Worm (Caenorhabditis elegans): Measurements from ENCODE around the gene rrf-3.

The rrf-3 gene

DNA sequence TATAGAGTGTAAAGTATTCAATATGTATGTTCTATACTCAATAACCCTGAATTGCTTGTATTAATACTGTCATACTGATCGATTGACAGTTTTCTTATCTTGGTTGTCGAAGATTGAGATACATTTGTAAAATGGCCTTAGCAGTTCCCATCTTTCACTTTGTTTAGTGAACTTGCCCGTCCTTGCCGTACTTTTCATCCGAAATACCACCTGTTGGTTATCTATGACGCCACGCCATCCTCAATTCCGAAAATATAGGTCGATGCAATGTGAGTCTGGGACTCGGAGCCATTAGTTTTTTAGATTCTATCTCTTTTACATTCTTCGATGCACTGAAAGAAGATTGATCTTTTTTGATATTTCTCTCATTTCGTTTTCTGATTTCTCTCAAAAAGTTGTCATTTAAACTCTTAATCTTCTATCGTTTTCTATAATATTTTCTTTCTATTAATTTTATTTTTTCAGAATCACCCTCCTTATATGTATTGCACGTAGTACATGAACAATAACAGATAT, 32.7 kb upstream of the rrf-3 start, which contains the start of gene ulp-4:
Gene ulp-4, plus strand, starts transcription at position 466 of the 516 bp plus-strand sequence.
- TF ChIP-seq ahr-1 (tag; optimal IDR thresholded peaks at IDR 0.05) (no peak), sdc-2 (tag; optimal IDR thresholded peaks at IDR 0.05) (no peak), odd-2 (tag; optimal IDR thresholded peaks at IDR 0.05) (no peak), dve-1 (tag; optimal IDR thresholded peaks at IDR 0.05) (no peak), hlh-13 (GFP tag; optimal IDR thresholded peaks at IDR 0.05) (no peak), gmeb-2 (tag; optimal IDR thresholded peaks at IDR 0.05) (no peak), sox-2 (GFP tag; IDR thresholded peaks at IDR 0.05) (no peak), mec-3 (tag; optimal IDR thresholded peaks at IDR 0.05; ENCODE audit: borderline replicate concordance) (no peak), ceh-14 (tag; optimal IDR thresholded peaks at IDR 0.05) (no peak), che-1 (tag; optimal IDR thresholded peaks at IDR 0.05) (no peak), pros-1 (tag; optimal IDR thresholded peaks at IDR 0.05) (no peak)

DNA sequence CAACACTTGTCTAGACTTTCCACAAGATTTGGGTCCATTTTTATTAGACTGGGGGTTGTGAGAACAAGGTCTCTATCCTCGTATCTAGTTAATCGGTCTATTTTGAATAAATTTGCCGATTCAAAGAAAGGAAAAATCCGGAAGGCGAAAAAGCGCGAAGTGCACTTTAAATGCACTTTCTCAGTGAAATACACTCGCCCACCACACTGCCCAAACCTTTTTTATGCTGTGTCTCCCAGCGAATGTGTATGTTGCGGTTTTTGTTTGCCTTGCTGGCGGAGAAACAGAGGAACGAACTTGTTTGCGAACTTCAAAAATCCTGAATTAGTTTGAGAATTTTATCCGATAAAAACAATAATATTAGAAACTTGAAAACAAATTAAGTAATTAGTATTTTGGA, 31.5 kb upstream of the rrf-3 start:
- TF ChIP-seq nfya-1 (tag; optimal IDR thresholded peaks at IDR 0.05): no peak
- peak; percentile 4 for TF ChIP-seq ref-2 (tag; optimal IDR thresholded peaks at IDR 0.05)

DNA sequence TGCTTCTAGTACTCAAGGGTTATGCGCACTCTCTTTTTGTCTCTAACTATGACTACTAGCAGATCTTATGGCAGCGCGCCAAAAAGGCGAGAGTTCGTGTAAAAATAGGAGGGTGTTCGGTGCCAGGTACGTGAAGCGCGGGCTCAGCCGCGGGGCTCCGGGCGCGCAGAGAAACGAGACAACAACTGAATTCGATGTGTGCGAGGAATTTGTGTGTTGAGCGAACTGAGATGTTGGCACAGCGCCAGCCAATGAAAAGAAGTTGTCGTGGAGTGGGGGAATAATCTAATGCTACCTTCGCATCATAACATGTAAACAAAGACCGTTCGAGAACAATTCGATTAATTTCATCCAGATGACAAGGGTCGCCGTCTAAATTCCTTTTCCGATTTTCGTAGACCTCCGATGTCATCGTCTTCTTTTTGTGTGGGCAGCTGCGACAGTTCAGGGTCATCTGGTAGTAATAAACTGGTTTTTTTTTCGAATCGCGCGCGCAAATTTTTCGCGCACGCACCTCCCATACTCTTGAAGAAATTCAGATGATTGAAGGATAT, 30.8 kb upstream of the rrf-3 start:
- TF ChIP-seq ceh-6 (GFP tag; optimal IDR thresholded peaks at IDR 0.05) (peak; percentile 35), elt-4 (tag; optimal IDR thresholded peaks at IDR 0.05) (peak; percentile 43), sox-2 (GFP tag; IDR thresholded peaks at IDR 0.05) (no peak), nfya-1 (tag; optimal IDR thresholded peaks at IDR 0.05) (peak; percentile 16), fkh-6 (tag; optimal IDR thresholded peaks at IDR 0.05) (peak; percentile 3), ceh-18 (tag; optimal IDR thresholded peaks at IDR 0.05) (peak; percentile 5), gmeb-2 (tag; optimal IDR thresholded peaks at IDR 0.05) (no peak), ceh-9 (tag; optimal IDR thresholded peaks at IDR 0.05) (no peak), unc-42 (tag; optimal IDR thresholded peaks at IDR 0.05) (peak; percentile 8)

DNA sequence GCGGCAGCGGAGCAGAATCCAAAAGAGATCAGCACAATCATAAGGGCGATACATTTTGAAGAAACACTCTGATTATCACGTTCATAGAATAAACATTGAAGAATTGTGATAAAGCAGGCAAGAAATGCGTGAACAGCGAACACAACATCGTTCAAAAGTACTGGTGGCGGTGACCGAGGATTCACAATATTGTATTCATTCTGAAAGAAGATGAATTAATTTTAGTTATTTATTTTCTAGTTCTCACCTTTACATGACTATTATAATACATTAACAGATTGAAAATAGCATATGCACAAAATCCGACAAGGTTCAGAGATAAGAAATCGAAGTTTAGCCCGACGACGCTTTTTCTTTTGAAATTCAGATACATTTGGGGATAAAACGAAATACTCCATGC, 26.3 kb upstream of the rrf-3 start:
- TF ChIP-seq che-1 (tag; optimal IDR thresholded peaks at IDR 0.05) (no peak), zip-5 (tag; optimal IDR thresholded peaks at IDR 0.05) (no peak), ceh-30 (tag; optimal IDR thresholded peaks at IDR 0.05) (no peak), madf-2 (tag; optimal IDR thresholded peaks at IDR 0.05) (no peak), pha-2 (tag; optimal IDR thresholded peaks at IDR 0.05) (no peak), pros-1 (tag; optimal IDR thresholded peaks at IDR 0.05) (no peak), fax-1 (tag; optimal IDR thresholded peaks at IDR 0.05) (no peak)

DNA sequence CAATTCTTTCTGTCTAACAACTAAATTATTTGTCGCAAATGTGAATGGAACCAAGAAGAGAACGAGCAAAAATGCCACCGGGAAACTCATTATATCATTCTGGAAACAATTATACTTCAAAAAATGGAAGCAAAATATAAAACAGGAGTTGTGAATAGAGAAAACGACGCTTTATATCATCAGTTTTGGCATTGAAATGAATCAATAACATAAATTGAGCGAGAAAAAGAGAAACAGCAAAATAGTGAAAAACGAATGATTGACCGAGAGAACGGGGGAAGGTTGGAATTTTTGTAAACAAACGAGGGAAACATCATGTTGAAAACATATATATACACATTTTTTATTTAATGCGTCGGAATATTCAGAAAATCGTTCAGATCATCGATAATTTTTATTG, 25.4 kb upstream of the rrf-3 start, which contains the start of gene ctns-1:
Gene ctns-1, minus strand, starts transcription at position 101 of the 400 bp plus-strand sequence.
- no peak for TF ChIP-seq hlh-6 (tag; optimal IDR thresholded peaks at IDR 0.05)
- no peak for TF ChIP-seq ceh-22 (tag; optimal IDR thresholded peaks at IDR 0.05)
- no peak for TF ChIP-seq dmd-4 (tag; optimal IDR thresholded peaks at IDR 0.05; ENCODE audit: borderline replicate concordance)
- no peak for TF ChIP-seq mec-3 (tag; optimal IDR thresholded peaks at IDR 0.05; ENCODE audit: borderline replicate concordance)
- no peak for TF ChIP-seq pqm-1 (tag; optimal IDR thresholded peaks at IDR 0.05)
- TF ChIP-seq pros-1 (tag; optimal IDR thresholded peaks at IDR 0.05): no peak
- no peak for TF ChIP-seq zip-5 (tag; optimal IDR thresholded peaks at IDR 0.05)
- no peak for TF ChIP-seq C08G9.2 (tag; optimal IDR thresholded peaks at IDR 0.05)
- no peak for TF ChIP-seq pat-9 (tag; optimal IDR thresholded peaks at IDR 0.05)
- TF ChIP-seq ceh-31 (tag; optimal IDR thresholded peaks at IDR 0.05): no peak
- TF ChIP-seq pag-3 (tag; optimal IDR thresholded peaks at IDR 0.05; ENCODE audit: borderline replicate concordance): no peak
- no peak for TF ChIP-seq ceh-30 (tag; optimal IDR thresholded peaks at IDR 0.05)
- no peak for TF ChIP-seq che-1 (tag; optimal IDR thresholded peaks at IDR 0.05)
- no peak for TF ChIP-seq hlh-8 (tag; optimal IDR thresholded peaks at IDR 0.05)

Measured in whole organism, late embryonic.